Worm (Caenorhabditis elegans) whole organism, late embryonic: Measurements from ENCODE around the gene clc-7.

Experiments
- C08G9.2 ChIP-seq: sonication (generic microtip); optimal IDR thresholded peaks from 2 replicates; lab custom pipeline; 2016; ENCODE audit warnings: mild to moderate bottlenecking, missing genetic modification characterization, moderate library complexity, missing compliant biosample characterization
- C38D4.7 ChIP-seq: fragments of 200-800 bp; sonication (Bioruptor generic); optimal IDR thresholded peaks from 2 replicates; lab custom pipeline; 2018; ENCODE audit warnings: mild to moderate bottlenecking, missing genetic modification characterization, moderate library complexity, missing compliant biosample characterization
- Y22D7AL.16 ChIP-seq: sonication (generic microtip); optimal IDR thresholded peaks from 2 replicates; lab custom pipeline; 2016; ENCODE audit warnings: missing genetic modification characterization, missing compliant biosample characterization
- ahr-1 ChIP-seq: sonication (generic microtip); optimal IDR thresholded peaks from 2 replicates; lab custom pipeline; 2016; ENCODE audit warnings: missing genetic modification characterization, missing compliant biosample characterization
- ama-1 ChIP-seq: fragments of 150-350 bp; optimal IDR thresholded peaks from 2 replicates; lab custom pipeline; 2014
- ceh-14 ChIP-seq: sonication (generic microtip); optimal IDR thresholded peaks from 2 replicates; lab custom pipeline; 2016; ENCODE audit warnings: missing genotype, missing genetic modification characterization, missing compliant biosample characterization
- ceh-18 ChIP-seq: sonication (generic microtip); optimal IDR thresholded peaks from 2 replicates; lab custom pipeline; 2016; ENCODE audit warnings: missing genetic modification characterization, missing compliant biosample characterization
- ceh-19 ChIP-seq: fragments of 200-800 bp; sonication (Bioruptor generic); optimal IDR thresholded peaks from 2 replicates; lab custom pipeline; 2018; ENCODE audit warnings: mild to moderate bottlenecking, missing genetic modification characterization, missing compliant biosample characterization
- ceh-2 ChIP-seq: sonication (generic microtip); optimal IDR thresholded peaks from 2 replicates; lab custom pipeline; 2016; ENCODE audit warnings: missing genotype, missing genetic modification characterization, missing compliant biosample characterization
- ceh-22 ChIP-seq: sonication (generic microtip); optimal IDR thresholded peaks from 2 replicates; lab custom pipeline; 2017; ENCODE audit warnings: missing biosample characterization, missing genetic modification characterization
- ceh-24 ChIP-seq: sonication (generic microtip); optimal IDR thresholded peaks from 2 replicates; lab custom pipeline; 2016; ENCODE audit warnings: mild to moderate bottlenecking, missing genetic modification characterization, missing compliant biosample characterization
- ceh-34 ChIP-seq: sonication (generic microtip); optimal IDR thresholded peaks from 2 replicates; lab custom pipeline; 2016; ENCODE audit warnings: mild to moderate bottlenecking, missing genetic modification characterization, missing compliant biosample characterization
- ceh-45 ChIP-seq: fragments of 200-800 bp; sonication (Bioruptor generic); IDR thresholded peaks from 2 replicates; pipeline ENCODE4 v1.3.6; 2022; ENCODE audit warnings: missing genetic modification reagents, missing genetic modification characterization, missing compliant biosample characterization
- ceh-48 ChIP-seq: sonication (generic microtip); optimal IDR thresholded peaks from 2 replicates; lab custom pipeline; 2016; ENCODE audit warnings: missing genetic modification characterization, inconsistent platforms, missing compliant biosample characterization
- ceh-6 ChIP-seq: fragments of 200-800 bp; sonication (Bioruptor generic); optimal IDR thresholded peaks from 2 replicates; lab custom pipeline; 2018; ENCODE audit warnings: mild to moderate bottlenecking, missing genetic modification characterization, missing compliant biosample characterization
- ceh-9 ChIP-seq: sonication (generic microtip); optimal IDR thresholded peaks from 2 replicates; lab custom pipeline; 2016; ENCODE audit warnings: mild to moderate bottlenecking, missing genetic modification characterization, inconsistent platforms, missing compliant biosample characterization
- che-1 ChIP-seq: sonication (generic microtip); optimal IDR thresholded peaks from 2 replicates; lab custom pipeline; 2016; ENCODE audit warnings: mild to moderate bottlenecking, missing genetic modification characterization, missing compliant biosample characterization
- dmd-4 ChIP-seq: sonication (generic microtip); optimal IDR thresholded peaks from 2 replicates; lab custom pipeline; 2016; ENCODE audit warnings: borderline replicate concordance, missing genetic modification characterization, missing compliant biosample characterization
- dve-1 ChIP-seq: sonication (generic microtip); optimal IDR thresholded peaks from 2 replicates; lab custom pipeline; 2017; ENCODE audit warnings: antibody characterized with exemption, mild to moderate bottlenecking, missing genetic modification characterization, missing compliant biosample characterization
- elt-2 ChIP-seq: sonication (generic microtip); optimal IDR thresholded peaks from 2 replicates; lab custom pipeline; 2016; ENCODE audit warnings: missing genetic modification reagents, missing genetic modification characterization, missing compliant biosample characterization
- elt-4 ChIP-seq: sonication (generic microtip); optimal IDR thresholded peaks from 2 replicates; lab custom pipeline; 2016; ENCODE audit warnings: missing genetic modification characterization, missing compliant biosample characterization
- ets-4 ChIP-seq: sonication (generic microtip); optimal IDR thresholded peaks from 2 replicates; lab custom pipeline; 2016; ENCODE audit warnings: missing genetic modification characterization, missing compliant biosample characterization
- eyg-1 ChIP-seq: sonication (generic microtip); optimal IDR thresholded peaks from 2 replicates; lab custom pipeline; 2016; ENCODE audit warnings: missing genotype, missing genetic modification characterization, missing compliant biosample characterization
- fkh-6 ChIP-seq: sonication (generic microtip); optimal IDR thresholded peaks from 2 replicates; lab custom pipeline; 2016; ENCODE audit warnings: missing genetic modification characterization, missing compliant biosample characterization
- gmeb-2 ChIP-seq: sonication (generic microtip); optimal IDR thresholded peaks from 2 replicates; lab custom pipeline; 2016; ENCODE audit warnings: missing genetic modification characterization, inconsistent platforms, missing compliant biosample characterization
- hlh-13 ChIP-seq: fragments of 200-800 bp; sonication (Bioruptor generic); optimal IDR thresholded peaks from 2 replicates; lab custom pipeline; 2018; ENCODE audit warnings: mild to moderate bottlenecking, missing genetic modification characterization, missing compliant biosample characterization
- hlh-15 ChIP-seq: sonication (generic microtip); optimal IDR thresholded peaks from 2 replicates; lab custom pipeline; 2016; ENCODE audit warnings: missing genetic modification characterization, missing compliant biosample characterization
- hlh-30 ChIP-seq: sonication (generic microtip); optimal IDR thresholded peaks from 2 replicates; lab custom pipeline; 2017; ENCODE audit warnings: antibody characterized with exemption, missing genetic modification characterization, missing compliant biosample characterization; ENCODE audit not compliant: insufficient read depth
- hlh-6 ChIP-seq: sonication (generic microtip); optimal IDR thresholded peaks from 2 replicates; lab custom pipeline; 2016; ENCODE audit warnings: missing genotype, missing genetic modification characterization, missing compliant biosample characterization
- lim-6 ChIP-seq: sonication (generic microtip); optimal IDR thresholded peaks from 2 replicates; lab custom pipeline; 2016; ENCODE audit warnings: missing genetic modification characterization, missing compliant biosample characterization
- lin-11 ChIP-seq: fragments of 200-800 bp; sonication (Bioruptor generic); optimal IDR thresholded peaks from 2 replicates; lab custom pipeline; 2018; ENCODE audit warnings: mild to moderate bottlenecking, missing genetic modification characterization, missing compliant biosample characterization
- nfya-1 ChIP-seq: sonication (generic microtip); optimal IDR thresholded peaks from 2 replicates; lab custom pipeline; 2017; ENCODE audit warnings: missing genetic modification characterization, mild to moderate bottlenecking, missing compliant biosample characterization, antibody characterized with exemption, moderate library complexity
- nhr-11 ChIP-seq: fragments of 150-350 bp; optimal IDR thresholded peaks from 2 replicates; lab custom pipeline; 2014; ENCODE audit warnings: missing biosample characterization, missing genetic modification characterization
- nhr-232 ChIP-seq: sonication (generic microtip); optimal IDR thresholded peaks from 2 replicates; lab custom pipeline; 2016; ENCODE audit warnings: missing genetic modification characterization, missing compliant biosample characterization
- npax-4 ChIP-seq: sonication (generic microtip); optimal IDR thresholded peaks from 2 replicates; lab custom pipeline; 2016; ENCODE audit warnings: missing genetic modification characterization, missing compliant biosample characterization
- odd-2 ChIP-seq: sonication (generic microtip); optimal IDR thresholded peaks from 2 replicates; lab custom pipeline; 2017; ENCODE audit warnings: antibody characterized with exemption, mild to moderate bottlenecking, missing genetic modification characterization, missing compliant biosample characterization
- pag-3 ChIP-seq: sonication (generic microtip); optimal IDR thresholded peaks from 2 replicates; lab custom pipeline; 2016; ENCODE audit warnings: missing compliant biosample characterization, missing genetic modification characterization, borderline replicate concordance
- pat-9 ChIP-seq: fragments of 200-800 bp; sonication (Bioruptor generic); optimal IDR thresholded peaks from 2 replicates; lab custom pipeline; 2018; ENCODE audit warnings: mild to moderate bottlenecking, missing genetic modification characterization, moderate library complexity, missing compliant biosample characterization
- pax-1 ChIP-seq: fragments of 150-350 bp; optimal IDR thresholded peaks from 2 replicates; lab custom pipeline; 2014; ENCODE audit warnings: missing biosample characterization, missing genetic modification characterization
- pha-2 ChIP-seq: sonication (generic microtip); optimal IDR thresholded peaks from 2 replicates; lab custom pipeline; 2017; ENCODE audit warnings: mild to moderate bottlenecking, missing genetic modification characterization, missing compliant biosample characterization
- pha-4 ChIP-seq: fragments of 150-350 bp; optimal IDR thresholded peaks from 2 replicates; lab custom pipeline; 2018; ENCODE audit warnings: missing biosample characterization, missing genetic modification reagents, missing genetic modification characterization
- pqm-1 ChIP-seq: sonication (generic microtip); optimal IDR thresholded peaks from 2 replicates; lab custom pipeline; 2016; ENCODE audit warnings: missing genetic modification characterization, missing compliant biosample characterization
- ref-2 ChIP-seq: sonication (generic microtip); optimal IDR thresholded peaks from 2 replicates; lab custom pipeline; 2016; ENCODE audit warnings: missing genetic modification characterization, missing compliant biosample characterization
- rnt-1 ChIP-seq: sonication (generic microtip); optimal IDR thresholded peaks from 2 replicates; lab custom pipeline; 2016; ENCODE audit warnings: missing genetic modification characterization, missing compliant biosample characterization
- sdc-2 ChIP-seq: sonication (generic microtip); optimal IDR thresholded peaks from 2 replicates; lab custom pipeline; 2016; ENCODE audit warnings: missing genotype, missing genetic modification characterization, missing compliant biosample characterization
- syd-9 ChIP-seq: sonication (generic microtip); optimal IDR thresholded peaks from 2 replicates; lab custom pipeline; 2016; ENCODE audit warnings: mild to moderate bottlenecking, missing genetic modification characterization, moderate library complexity, missing compliant biosample characterization
- tbx-2 ChIP-seq: sonication (generic microtip); optimal IDR thresholded peaks from 2 replicates; lab custom pipeline; 2016; ENCODE audit warnings: missing genetic modification characterization, missing compliant biosample characterization
- tbx-7 ChIP-seq: sonication (generic microtip); optimal IDR thresholded peaks from 2 replicates; lab custom pipeline; 2016; ENCODE audit warnings: missing genotype, missing genetic modification characterization, missing compliant biosample characterization
- ttx-3 ChIP-seq: sonication (generic microtip); optimal IDR thresholded peaks from 2 replicates; lab custom pipeline; 2016; ENCODE audit warnings: missing genetic modification reagents, missing genetic modification characterization, missing compliant biosample characterization
- unc-3 ChIP-seq, 2 experiments: fragments of 200-800 bp in 1 of 2; sonication (Bioruptor generic) in 1 of 2; sonication (generic microtip) in 1 of 2; conservative IDR thresholded peaks in 1 of 2; optimal IDR thresholded peaks in 1 of 2; 2 replicates each; pipeline versions ENCODE4 v1.3.6 to Lab custom; 2016 to 2022; ENCODE audit warnings: missing compliant biosample characterization in 2 of 2, missing genetic modification characterization in 2 of 2, missing genetic modification reagents in 1 of 2
- unc-55 ChIP-seq: sonication (generic microtip); optimal IDR thresholded peaks from 2 replicates; lab custom pipeline; 2017; ENCODE audit warnings: missing biosample characterization, missing genetic modification reagents, missing genetic modification characterization
- unc-86 ChIP-seq: sonication (generic microtip); optimal IDR thresholded peaks from 2 replicates; lab custom pipeline; 2016; ENCODE audit warnings: missing genetic modification characterization, missing compliant biosample characterization
- ztf-16 ChIP-seq: sonication (generic microtip); optimal IDR thresholded peaks from 2 replicates; lab custom pipeline; 2017; ENCODE audit warnings: missing genetic modification characterization, missing compliant biosample characterization

The clc-7 gene

DNA sequence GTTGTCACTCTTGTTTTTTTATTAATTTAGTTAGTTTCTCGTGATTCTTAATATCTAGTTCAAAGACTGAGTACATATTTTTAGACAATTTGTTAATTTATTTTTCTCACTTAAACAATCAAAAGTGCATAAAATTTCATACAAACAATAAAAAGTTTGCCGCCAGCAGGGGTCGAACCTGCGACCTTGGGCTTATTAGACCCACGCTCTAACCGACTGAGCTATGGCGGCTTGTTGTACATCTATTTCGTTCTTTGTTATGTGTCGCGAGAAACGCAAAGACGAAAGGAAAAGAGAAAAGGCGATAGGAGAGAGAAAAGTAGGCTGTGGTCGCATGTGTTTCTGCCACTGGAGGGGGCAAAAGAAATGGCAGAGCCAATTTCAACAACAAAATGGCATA, 17.6 kb downstream of the clc-7 start:
- TF ChIP-seq odd-2 (peak; percentile 71), ahr-1 (peak; percentile 73), ceh-9 (tag; lab: Kevin White, UChicago) (peak; percentile 83), C38D4.7 (GFP tag; lab: Kevin White, UChicago) (peak; percentile 91), tbx-7 (peak; percentile 49), ceh-45 (GFP tag; lab: Robert Waterston, UW) (peak; percentile 84), ets-4 (peak; percentile 57), elt-2 (peak; percentile 97), pqm-1 (tag; lab: Kevin White, UChicago) (peak; percentile 76), syd-9 (peak; percentile 93), pag-3 (tag; lab: Kevin White, UChicago) (peak; percentile 90), hlh-13 (GFP tag; lab: Kevin White, UChicago) (peak; percentile 92), fkh-6 (peak; percentile 93), pha-4 (tag; lab: Kevin White, UChicago) (no peak), ztf-16 (peak; percentile 89), rnt-1 (tag; lab: Kevin White, UChicago) (peak; percentile 93), ceh-18 (peak; percentile 95), gmeb-2 (tag; lab: Kevin White, UChicago) (peak; percentile 97), npax-4 (tag; lab: Kevin White, UChicago) (peak; percentile 88), pat-9 (tag; lab: Kevin White, UChicago) (peak; percentile 94), ama-1 (no peak), pha-2 (tag; lab: Kevin White, UChicago) (peak; percentile 95), ref-2 (tag; lab: Kevin White, UChicago) (peak; percentile 94), ceh-2 (tag; lab: Kevin White, UChicago) (peak; percentile 89), pax-1 (tag; lab: Kevin White, UChicago) (peak; percentile 5), dmd-4 (tag; lab: Kevin White, UChicago) (peak; percentile 94), elt-4 (tag; lab: Kevin White, UChicago) (peak; percentile 74), nfya-1 (tag; lab: Kevin White, UChicago) (peak; percentile 85), ttx-3 (tag; lab: Kevin White, UChicago) (peak; percentile 96), hlh-15 (peak; percentile 88), hlh-30 (peak; percentile 68), eyg-1 (peak; percentile 88), C08G9.2 (tag; lab: Kevin White, UChicago) (peak; percentile 88), ceh-14 (tag; lab: Kevin White, UChicago) (peak; percentile 97), ceh-48 (tag; lab: Kevin White, UChicago) (peak; percentile 89), ceh-22 (no peak), unc-86 (peak; percentile 94), dve-1 (peak; percentile 94), ceh-19 (GFP tag; lab: Kevin White, UChicago) (peak; percentile 97), nhr-11 (no peak), ceh-6 (GFP tag; lab: Kevin White, UChicago) (peak; percentile 92), lim-6 (tag; lab: Kevin White, UChicago) (peak; percentile 91), ceh-24 (tag; lab: Kevin White, UChicago) (peak; percentile 87), unc-3 (GFP tag; conservative IDR thresholded peaks at IDR 0.05; lab: Robert Waterston, UW) (peak; percentile 94), unc-3 (tag; optimal IDR thresholded peaks at IDR 0.05; lab: Kevin White, UChicago) (peak; percentile 90), lin-11 (tag; lab: Kevin White, UChicago) (peak; percentile 92), tbx-2 (tag; lab: Kevin White, UChicago) (peak; percentile 96), ceh-34 (tag; lab: Kevin White, UChicago) (peak; percentile 96), Y22D7AL.16 (tag; lab: Kevin White, UChicago) (peak; percentile 95), che-1 (peak; percentile 92), hlh-6 (tag; lab: Kevin White, UChicago) (peak; percentile 95), unc-55 (GFP tag; lab: Kevin White, UChicago) (peak; percentile 23), nhr-232 (tag; lab: Kevin White, UChicago) (peak; percentile 86), sdc-2 (tag; lab: Kevin White, UChicago) (peak; percentile 91)
